Worm (Caenorhabditis elegans) whole organism, L3 larva: Measurements from ENCODE around the gene ZK809.5.

Experiments
- elt-2 ChIP-seq: sonication (generic microtip); optimal IDR thresholded peaks from 2 replicates; lab custom pipeline; 2016; ENCODE audit warnings: missing genetic modification reagents, mild to moderate bottlenecking, missing genetic modification characterization, missing compliant biosample characterization
- fkh-2 ChIP-seq: fragments of 150-350 bp; optimal IDR thresholded peaks from 2 replicates; lab custom pipeline; 2014; ENCODE audit warnings: missing biosample characterization, missing genetic modification reagents, missing genetic modification characterization
- fos-1 ChIP-seq: fragments of 150-350 bp; optimal IDR thresholded peaks from 2 replicates; lab custom pipeline; 2014; ENCODE audit warnings: missing biosample characterization, missing genetic modification characterization
- nfya-1 ChIP-seq: sonication (generic microtip); optimal IDR thresholded peaks from 2 replicates; lab custom pipeline; 2017; ENCODE audit warnings: missing genetic modification characterization, mild to moderate bottlenecking, missing compliant biosample characterization, antibody characterized with exemption, moderate library complexity; ENCODE audit not compliant: insufficient read depth
- unc-62 ChIP-seq: fragments of 150-350 bp; sonication (generic microtip); optimal IDR thresholded peaks from 4 replicates; lab custom pipeline; 2014; ENCODE audit warnings: missing biosample characterization, missing genetic modification reagents, missing genetic modification characterization

DNA sequence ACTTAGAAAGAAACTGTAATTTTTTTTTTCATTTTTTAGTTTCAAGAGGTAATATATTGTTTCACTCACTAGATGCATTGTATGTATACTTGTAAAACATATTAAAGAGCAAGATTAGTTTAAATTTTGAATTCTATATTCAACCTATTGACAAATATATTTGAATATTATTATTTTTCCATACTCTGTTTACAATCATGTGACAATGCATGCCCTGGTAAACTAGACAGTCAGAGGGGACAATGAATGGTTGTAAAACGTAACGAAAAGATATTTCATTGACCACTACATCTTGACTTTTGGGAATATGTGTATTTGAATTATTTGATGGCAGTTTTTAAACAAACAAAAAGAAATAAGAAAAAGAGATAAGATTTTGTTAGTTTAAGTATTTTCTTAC is 34.2 kb upstream of the ZK809.5 start:
- TF ChIP-seq unc-62 (GFP tag; lab: Kevin White, UChicago) (no peak), elt-2 (no peak), fkh-2 (tag; lab: Kevin White, UChicago) (no peak), nfya-1 (tag; lab: Kevin White, UChicago) (no peak), fos-1 (no peak)
